Worm (Caenorhabditis elegans) whole organism, L2 larva: Measurements from ENCODE around the gene lys-6.

Experiments used
- F13H6.1 ChIP-seq: sonication (generic microtip); optimal IDR thresholded peaks from 2 replicates; lab custom pipeline; 2016; ENCODE audit warnings: missing genetic modification characterization, missing compliant biosample characterization
- R02D3.7 ChIP-seq: fragments of 150-350 bp; optimal IDR thresholded peaks from 2 replicates; lab custom pipeline; 2014; ENCODE audit warnings: missing biosample characterization, missing genetic modification characterization
- ZK546.5 ChIP-seq: sonication (generic microtip); optimal IDR thresholded peaks from 2 replicates; lab custom pipeline; 2017; ENCODE audit warnings: missing biosample characterization, missing genetic modification characterization
- alr-1 ChIP-seq: fragments of 150-350 bp; optimal IDR thresholded peaks from 2 replicates; lab custom pipeline; 2014; ENCODE audit warnings: missing biosample characterization, missing genetic modification characterization
- aly-2 ChIP-seq: fragments of 150-350 bp; optimal IDR thresholded peaks from 2 replicates; lab custom pipeline; 2014; ENCODE audit warnings: missing biosample characterization, missing genetic modification characterization
- ama-1 ChIP-seq: fragments of 150-350 bp; optimal IDR thresholded peaks from 2 replicates; lab custom pipeline; 2018; ENCODE audit warnings: inconsistent platforms
- blmp-1 ChIP-seq: sonication (generic microtip); optimal IDR thresholded peaks from 2 replicates; lab custom pipeline; 2017; ENCODE audit warnings: missing genetic modification characterization, mild to moderate bottlenecking, missing compliant biosample characterization, antibody characterized with exemption, moderate library complexity; ENCODE audit not compliant: insufficient read depth
- ceh-82 ChIP-seq: fragments of 150-350 bp; optimal IDR thresholded peaks from 2 replicates; lab custom pipeline; 2014; ENCODE audit warnings: missing biosample characterization, missing genetic modification characterization
- crh-2 ChIP-seq: sonication (generic microtip); optimal IDR thresholded peaks from 2 replicates; lab custom pipeline; 2017; ENCODE audit warnings: missing biosample characterization, missing genetic modification characterization
- dmd-4 ChIP-seq: sonication (generic microtip); optimal IDR thresholded peaks from 2 replicates; lab custom pipeline; 2017; ENCODE audit warnings: missing biosample characterization, missing genetic modification characterization
- egl-27 ChIP-seq: sonication (generic microtip); optimal IDR thresholded peaks from 3 replicates; lab custom pipeline; 2017; ENCODE audit warnings: missing biosample characterization, missing genetic modification reagents, missing genetic modification characterization
- elt-1 ChIP-seq: fragments of 150-350 bp; optimal IDR thresholded peaks from 2 replicates; lab custom pipeline; 2014; ENCODE audit warnings: missing biosample characterization, missing genetic modification characterization
- elt-3 ChIP-seq: sonication (generic microtip); optimal IDR thresholded peaks from 2 replicates; lab custom pipeline; 2017; ENCODE audit warnings: missing biosample characterization, missing genetic modification characterization
- fos-1 ChIP-seq: fragments of 150-350 bp; optimal IDR thresholded peaks from 2 replicates; lab custom pipeline; 2014; ENCODE audit warnings: missing biosample characterization, missing genetic modification characterization
- gmeb-1 ChIP-seq: fragments of 150-350 bp; optimal IDR thresholded peaks from 2 replicates; lab custom pipeline; 2014; ENCODE audit warnings: missing biosample characterization, missing genetic modification characterization
- lin-11 ChIP-seq: fragments of 150-350 bp; sonication (generic microtip); optimal IDR thresholded peaks from 2 replicates; lab custom pipeline; 2014; ENCODE audit warnings: missing biosample characterization, missing genetic modification characterization, inconsistent platforms, mixed read lengths
- lin-13 ChIP-seq: fragments of 150-350 bp; optimal IDR thresholded peaks from 2 replicates; lab custom pipeline; 2014; ENCODE audit warnings: missing biosample characterization, missing genetic modification reagents, missing genetic modification characterization
- lsy-2 ChIP-seq, 2 experiments: fragments of 150-350 bp in 1 of 2; sonication (generic microtip) in 1 of 2; optimal IDR thresholded peaks; 2 replicates each; lab custom pipeline; 2014 to 2017; ENCODE audit warnings: missing biosample characterization in 2 of 2, missing genetic modification characterization in 2 of 2
- nhr-10 ChIP-seq: sonication (generic microtip); optimal IDR thresholded peaks from 2 replicates; lab custom pipeline; 2017; ENCODE audit warnings: missing biosample characterization, missing genetic modification characterization
- nhr-11 ChIP-seq: fragments of 150-350 bp; optimal IDR thresholded peaks from 2 replicates; lab custom pipeline; 2014; ENCODE audit warnings: missing biosample characterization, missing genetic modification characterization
- nhr-12 ChIP-seq: fragments of 150-350 bp; optimal IDR thresholded peaks from 2 replicates; lab custom pipeline; 2014; ENCODE audit warnings: missing biosample characterization, missing genetic modification characterization
- nhr-129 ChIP-seq: fragments of 150-350 bp; optimal IDR thresholded peaks from 2 replicates; lab custom pipeline; 2014; ENCODE audit warnings: missing biosample characterization, missing genetic modification characterization
- nhr-21 ChIP-seq: fragments of 150-350 bp; optimal IDR thresholded peaks from 2 replicates; lab custom pipeline; 2014; ENCODE audit warnings: missing biosample characterization, missing genetic modification characterization
- nhr-237 ChIP-seq: fragments of 150-350 bp; optimal IDR thresholded peaks from 2 replicates; lab custom pipeline; 2014; ENCODE audit warnings: missing biosample characterization, missing genetic modification characterization
- nhr-25 ChIP-seq: fragments of 150-350 bp; sonication (generic microtip); optimal IDR thresholded peaks from 3 replicates; lab custom pipeline; 2014; ENCODE audit warnings: missing biosample characterization, missing genetic modification characterization
- nhr-6 ChIP-seq: fragments of 150-350 bp; optimal IDR thresholded peaks from 2 replicates; lab custom pipeline; 2014; ENCODE audit warnings: missing biosample characterization, missing genetic modification characterization
- nhr-77 ChIP-seq: fragments of 150-350 bp; optimal IDR thresholded peaks from 2 replicates; lab custom pipeline; 2014; ENCODE audit warnings: missing biosample characterization, missing genetic modification characterization
- peb-1 ChIP-seq: fragments of 150-350 bp; optimal IDR thresholded peaks from 2 replicates; lab custom pipeline; 2014; ENCODE audit warnings: missing biosample characterization, missing genetic modification characterization
- skn-1 ChIP-seq: sonication (generic microtip); optimal IDR thresholded peaks from 2 replicates; lab custom pipeline; 2017; ENCODE audit warnings: missing biosample characterization, missing genetic modification characterization
- sma-3 ChIP-seq: sonication (generic microtip); optimal IDR thresholded peaks from 2 replicates; lab custom pipeline; 2016; ENCODE audit warnings: missing genetic modification reagents, missing genetic modification characterization, missing compliant biosample characterization
- sma-9 ChIP-seq, 2 experiments: fragments of 150-350 bp in 1 of 2; sonication (generic microtip) in 1 of 2; optimal IDR thresholded peaks; 2 replicates each; lab custom pipeline; 2014 to 2016; ENCODE audit warnings: missing genetic modification characterization in 2 of 2, mild to moderate bottlenecking in 1 of 2, missing biosample characterization in 1 of 2, missing compliant biosample characterization in 1 of 2, missing genetic modification reagents in 1 of 2, moderate library complexity in 1 of 2
- snpc-4 ChIP-seq: fragments of 150-350 bp; optimal IDR thresholded peaks from 2 replicates; lab custom pipeline; 2014; ENCODE audit warnings: missing biosample characterization, missing genetic modification characterization
- unc-39 ChIP-seq: fragments of 150-350 bp; optimal IDR thresholded peaks from 2 replicates; lab custom pipeline; 2014; ENCODE audit warnings: missing biosample characterization, missing genetic modification characterization
- unc-55 ChIP-seq: fragments of 150-350 bp; sonication (generic microtip); optimal IDR thresholded peaks from 3 replicates; lab custom pipeline; 2014; ENCODE audit warnings: missing biosample characterization, missing genetic modification reagents, missing genetic modification characterization
- unc-62 ChIP-seq: fragments of 150-350 bp; optimal IDR thresholded peaks from 2 replicates; lab custom pipeline; 2014; ENCODE audit warnings: missing biosample characterization, missing genetic modification reagents, missing genetic modification characterization
- zag-1 ChIP-seq: fragments of 150-350 bp; optimal IDR thresholded peaks from 2 replicates; lab custom pipeline; 2014; ENCODE audit warnings: missing biosample characterization, missing genetic modification characterization
- ztf-1 ChIP-seq: fragments of 200-800 bp; sonication (Bioruptor generic); conservative IDR thresholded peaks from 2 replicates; pipeline ENCODE4 v1.3.6; 2022; ENCODE audit warnings: missing genetic modification characterization, missing compliant biosample characterization
- ztf-11 ChIP-seq: sonication (generic microtip); optimal IDR thresholded peaks from 2 replicates; lab custom pipeline; 2017; ENCODE audit warnings: missing biosample characterization, missing genetic modification characterization

lys-6 gene

DNA sequence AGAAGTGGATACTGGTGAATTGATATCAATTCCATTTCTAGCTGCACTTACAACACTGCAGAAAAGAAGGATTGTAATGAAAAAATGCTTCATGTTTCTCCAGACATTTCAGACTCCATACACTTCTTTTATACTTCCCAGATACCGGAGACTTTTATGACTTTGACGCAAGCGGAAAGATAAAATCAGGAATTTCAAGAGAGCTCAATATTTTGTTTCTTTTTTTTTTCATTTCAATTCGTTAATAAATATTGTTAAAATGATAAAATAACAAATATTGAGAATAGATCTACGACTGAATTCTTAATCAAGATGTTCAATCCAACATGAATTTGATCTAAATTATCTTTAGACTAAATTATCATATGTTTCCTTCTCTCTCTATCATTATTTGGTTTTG is 2.3 kb downstream of the lys-6 start, which contains the start of gene lys-5:
Gene lys-5, minus strand, starts transcription at position 101 of the 400 bp plus-strand sequence.
- no peak for TF ChIP-seq nhr-12 (tag; lab: Kevin White, UChicago)
- TF ChIP-seq elt-3 (tag; lab: Kevin White, UChicago), result no peak
- no peak for TF ChIP-seq sma-3 (GFP tag; lab: Kevin White, UChicago)
- TF ChIP-seq ztf-11 (tag; lab: Kevin White, UChicago), result no peak
- TF ChIP-seq blmp-1 (tag; lab: Kevin White, UChicago), result no peak
- no peak for TF ChIP-seq nhr-25 (tag; lab: Kevin White, UChicago)
- TF ChIP-seq nhr-77 (tag; lab: Kevin White, UChicago), result no peak
- TF ChIP-seq unc-62 (GFP tag; lab: Kevin White, UChicago), result no peak
- TF ChIP-seq nhr-10 (tag; lab: Kevin White, UChicago), result no peak
- no peak for TF ChIP-seq unc-55
- no peak for TF ChIP-seq lin-11
- TF ChIP-seq peb-1 (tag; lab: Kevin White, UChicago), result no peak
- no peak for TF ChIP-seq nhr-129 (tag; lab: Kevin White, UChicago)
- no peak for TF ChIP-seq R02D3.7 (tag; lab: Kevin White, UChicago)
- no peak for TF ChIP-seq ama-1 (lab: Kevin White, UChicago)
- no peak for TF ChIP-seq lsy-2 (tag; optimal IDR thresholded peaks at IDR 0.05; lab: Kevin White, UChicago)
- no peak for TF ChIP-seq egl-27 (tag; lab: Kevin White, UChicago)
- no peak for TF ChIP-seq sma-9 (GFP tag; optimal IDR thresholded peaks at IDR 0.05; lab: Kevin White, UChicago)
- TF ChIP-seq sma-9 (tag; optimal IDR thresholded peaks at IDR 0.05; lab: Kevin White, UChicago), result no peak

DNA sequence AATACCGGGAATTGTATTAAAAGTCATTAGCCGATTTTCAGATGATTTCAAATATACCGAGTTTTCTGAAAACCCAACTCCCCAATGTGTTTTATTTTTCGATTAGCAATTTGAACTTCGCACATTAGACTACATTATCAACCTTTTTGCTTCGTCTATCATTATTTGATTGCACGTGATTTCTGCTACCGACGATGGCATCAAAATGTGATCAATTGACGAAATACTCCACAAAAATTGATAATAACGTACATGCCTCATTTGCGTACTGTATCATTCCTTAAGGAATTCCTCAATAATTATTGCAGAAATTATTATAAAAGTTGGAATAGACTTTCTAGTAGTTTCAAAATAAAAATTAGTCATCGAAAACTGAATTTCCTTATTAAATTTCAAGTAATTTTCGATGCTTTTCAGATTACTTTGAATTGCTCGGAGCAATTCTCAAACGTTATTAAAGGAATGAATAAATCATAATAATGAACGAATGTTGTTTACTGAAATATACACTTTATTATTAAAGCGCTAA is 3.9 kb downstream of the lys-6 start:
- TF ChIP-seq fos-1 (tag; lab: Kevin White, UChicago), result peak; percentile 40
- peak; percentile 7 for TF ChIP-seq gmeb-1 (tag; lab: Kevin White, UChicago)
- peak; percentile 27 for TF ChIP-seq crh-2 (tag; lab: Kevin White, UChicago)
- no peak for TF ChIP-seq nhr-6 (tag; lab: Kevin White, UChicago)
- TF ChIP-seq skn-1, result no peak
- TF ChIP-seq sma-9 (GFP tag; optimal IDR thresholded peaks at IDR 0.05; lab: Kevin White, UChicago), result peak; percentile 54
- no peak for TF ChIP-seq sma-9 (tag; optimal IDR thresholded peaks at IDR 0.05; lab: Kevin White, UChicago)

DNA sequence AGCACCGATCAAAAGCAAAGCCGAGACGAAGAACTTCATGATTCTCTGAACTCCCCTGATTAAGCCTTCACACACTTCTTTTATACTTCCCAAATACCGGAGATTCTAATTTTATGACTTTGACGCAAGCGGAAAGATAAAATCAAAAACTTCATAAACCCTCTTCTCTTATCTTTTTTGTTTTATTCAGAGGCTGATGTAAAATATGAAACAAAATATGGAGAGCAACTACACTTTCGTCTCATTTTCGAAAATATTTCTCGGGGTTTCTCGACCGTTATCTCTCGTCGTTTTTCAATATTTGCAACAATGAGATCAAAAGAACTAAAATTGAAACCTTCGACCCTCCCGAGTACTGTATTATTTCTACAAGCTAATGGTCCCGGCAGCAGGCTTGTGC is 4.7 kb downstream of the lys-6 start, which contains the start of gene lys-4:
Gene lys-4, minus strand, starts transcription at position 115 of the 400 bp plus-strand sequence.
- TF ChIP-seq dmd-4 (no peak), sma-9 (GFP tag; optimal IDR thresholded peaks at IDR 0.05; lab: Kevin White, UChicago) (peak; percentile 25), sma-9 (tag; optimal IDR thresholded peaks at IDR 0.05; lab: Kevin White, UChicago) (no peak), ceh-82 (tag; lab: Kevin White, UChicago) (no peak), alr-1 (tag; lab: Kevin White, UChicago) (no peak), fos-1 (tag; lab: Kevin White, UChicago) (peak; percentile 38), nhr-237 (tag; lab: Kevin White, UChicago) (no peak)
- TF ChIP-seq, all 48 proteins: peak for 2

DNA sequence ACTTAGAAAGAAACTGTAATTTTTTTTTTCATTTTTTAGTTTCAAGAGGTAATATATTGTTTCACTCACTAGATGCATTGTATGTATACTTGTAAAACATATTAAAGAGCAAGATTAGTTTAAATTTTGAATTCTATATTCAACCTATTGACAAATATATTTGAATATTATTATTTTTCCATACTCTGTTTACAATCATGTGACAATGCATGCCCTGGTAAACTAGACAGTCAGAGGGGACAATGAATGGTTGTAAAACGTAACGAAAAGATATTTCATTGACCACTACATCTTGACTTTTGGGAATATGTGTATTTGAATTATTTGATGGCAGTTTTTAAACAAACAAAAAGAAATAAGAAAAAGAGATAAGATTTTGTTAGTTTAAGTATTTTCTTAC is 5.4 kb downstream of the lys-6 start:
- TF ChIP-seq nhr-77 (tag; lab: Kevin White, UChicago), result no peak
- no peak for TF ChIP-seq snpc-4 (tag; lab: Kevin White, UChicago)
- TF ChIP-seq nhr-12 (tag; lab: Kevin White, UChicago), result no peak
- TF ChIP-seq F13H6.1, result no peak
- TF ChIP-seq elt-1 (tag; lab: Kevin White, UChicago), result no peak
- no peak for TF ChIP-seq unc-62 (GFP tag; lab: Kevin White, UChicago)
- no peak for TF ChIP-seq nhr-11 (tag; lab: Kevin White, UChicago)
- TF ChIP-seq aly-2 (tag; lab: Kevin White, UChicago), result no peak
- no peak for TF ChIP-seq unc-39 (tag; lab: Kevin White, UChicago)
- TF ChIP-seq nhr-129 (tag; lab: Kevin White, UChicago), result no peak
- no peak for TF ChIP-seq zag-1 (tag; lab: Kevin White, UChicago)
- no peak for TF ChIP-seq nhr-21
- no peak for TF ChIP-seq lin-13 (GFP tag; lab: Kevin White, UChicago)
- TF ChIP-seq nhr-25 (tag; lab: Kevin White, UChicago), result no peak
- TF ChIP-seq ztf-11 (tag; lab: Kevin White, UChicago), result no peak
- no peak for TF ChIP-seq ztf-1 (GFP tag; lab: Robert Waterston, UW)
- TF ChIP-seq ZK546.5 (tag; lab: Kevin White, UChicago), result no peak
- TF ChIP-seq sma-3 (GFP tag; lab: Kevin White, UChicago), result no peak
- no peak for TF ChIP-seq crh-2 (tag; lab: Kevin White, UChicago)
